Worm (Caenorhabditis elegans) whole organism, midembryonic: ENCODE data around the gene dnj-11.
"Not testable (repeated sequence)": the region's sequence is repeated elsewhere in the genome, so short reads cannot be mapped to it uniquely, and the experiment has no call there.

Source experiments
- T22C8.4 ChIP-seq: fragments of 200-800 bp; sonication (Bioruptor generic); IDR thresholded peaks from 2 replicates; pipeline ENCODE4 v1.3.6; 2022; ENCODE audit warnings: missing genetic modification characterization, missing compliant biosample characterization
- cog-1 ChIP-seq: sonication (generic microtip); optimal IDR thresholded peaks from 2 replicates; lab custom pipeline; 2016; ENCODE audit warnings: missing genetic modification characterization, missing compliant biosample characterization
- flt-1 ChIP-seq: fragments of 200-800 bp; sonication (Bioruptor generic); IDR thresholded peaks from 2 replicates; pipeline ENCODE4 v1.3.6; 2022; ENCODE audit warnings: missing genetic modification characterization, missing compliant biosample characterization
- klf-2 ChIP-seq: fragments of 200-800 bp; sonication (Bioruptor generic); conservative IDR thresholded peaks from 2 replicates; pipeline ENCODE4 v1.3.6; 2022; ENCODE audit warnings: missing genetic modification reagents, missing genetic modification characterization, missing compliant biosample characterization
- med-1 ChIP-seq: sonication (generic microtip); optimal IDR thresholded peaks from 2 replicates; lab custom pipeline; 2017; ENCODE audit warnings: missing genetic modification characterization, mild to moderate bottlenecking, missing compliant biosample characterization, antibody characterized with exemption, missing genetic modification reagents; ENCODE audit not compliant: insufficient read depth
- ref-1 ChIP-seq: fragments of 200-800 bp; sonication (Bioruptor generic); conservative IDR thresholded peaks from 2 replicates; pipeline ENCODE4 v1.3.6; 2022; ENCODE audit warnings: missing genetic modification reagents, missing genetic modification characterization, missing compliant biosample characterization
- tab-1 ChIP-seq: fragments of 200-800 bp; sonication (Bioruptor generic); IDR thresholded peaks from 2 replicates; pipeline ENCODE4 v1.3.6; 2022; ENCODE audit warnings: missing genetic modification characterization, missing compliant biosample characterization
- ztf-23 ChIP-seq: fragments of 200-800 bp; sonication (Bioruptor generic); IDR thresholded peaks from 2 replicates; pipeline ENCODE4 v1.3.6; 2022; ENCODE audit warnings: missing genetic modification reagents, missing genetic modification characterization, missing compliant biosample characterization
- ztf-29 ChIP-seq: fragments of 200-800 bp; sonication (Bioruptor generic); IDR thresholded peaks from 2 replicates; pipeline ENCODE4 v1.3.6; 2022; ENCODE audit warnings: missing genetic modification reagents, missing genetic modification characterization, missing compliant biosample characterization

The dnj-11 gene

ce11 chrIV:6581658-6582057, 4.0 kb upstream of the dnj-11 start:
- no peak for TF ChIP-seq ztf-29 (GFP tag; lab: Robert Waterston, UW)
- no peak for TF ChIP-seq tab-1
- TF ChIP-seq ztf-23 (GFP tag; lab: Robert Waterston, UW): no peak
- TF ChIP-seq klf-2 (GFP tag; lab: Robert Waterston, UW): no peak
- no peak for TF ChIP-seq cog-1 (tag; lab: Kevin White, UChicago)
- no peak for TF ChIP-seq flt-1 (GFP tag; lab: Robert Waterston, UW)
- TF ChIP-seq T22C8.4: no peak
- no peak for TF ChIP-seq med-1 (GFP tag; lab: Kevin White, UChicago)
- no peak for TF ChIP-seq ref-1

ce11 chrIV:6582604-6583003, 3.1 kb upstream of the dnj-11 start, which contains the start of gene odr-8:
odr-8 (minus strand) TSS chrIV:6582704.
- TF ChIP-seq med-1 (GFP tag; lab: Kevin White, UChicago) (no peak), klf-2 (GFP tag; lab: Robert Waterston, UW) (no peak), T22C8.4 (no peak), ztf-23 (GFP tag; lab: Robert Waterston, UW) (no peak), tab-1 (no peak), cog-1 (tag; lab: Kevin White, UChicago) (no peak), ztf-29 (GFP tag; lab: Robert Waterston, UW) (no peak), flt-1 (GFP tag; lab: Robert Waterston, UW) (no peak), ref-1 (no peak)

ce11 chrIV:6588080-6588613, 2.5 kb downstream of the dnj-11 start:
- TF ChIP-seq med-1 (GFP tag; lab: Kevin White, UChicago) (no peak), cog-1 (tag; lab: Kevin White, UChicago) (no peak), tab-1 (no peak), T22C8.4 (no peak), ztf-23 (GFP tag; lab: Robert Waterston, UW) (no peak), ref-1 (no peak), ztf-29 (GFP tag; lab: Robert Waterston, UW) (no peak), klf-2 (GFP tag; lab: Robert Waterston, UW) (no peak), flt-1 (GFP tag; lab: Robert Waterston, UW) (no peak)

DNA sequence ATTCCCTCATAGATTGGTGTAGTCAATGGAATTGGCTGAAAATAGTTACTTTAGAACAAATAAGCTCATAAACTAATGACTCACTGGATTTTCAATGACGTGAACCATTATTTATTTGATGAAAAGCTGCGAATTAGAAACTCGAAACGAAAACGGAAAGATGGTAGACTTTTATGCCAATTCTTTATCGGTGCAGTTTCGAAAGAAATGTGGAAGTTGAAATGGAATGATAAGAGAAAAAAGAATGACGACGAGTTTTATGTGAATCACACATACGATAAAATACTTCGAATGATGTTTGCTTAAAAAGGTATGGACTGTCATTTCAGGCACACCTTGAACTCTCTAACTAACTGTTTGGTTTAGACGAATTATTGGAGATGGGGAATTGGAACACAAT, 4.4 kb downstream of the dnj-11 start, which contains the start of the genes lec-11 and irld-7:
TSS of gene lec-11 (minus strand) at position 126 of the 400 bp plus-strand sequence.
TSS of gene irld-7 (plus strand) at position 332 of the 400 bp plus-strand sequence.
- TF ChIP-seq klf-2 (GFP tag; lab: Robert Waterston, UW) (no peak), flt-1 (GFP tag; lab: Robert Waterston, UW) (no peak), med-1 (GFP tag; lab: Kevin White, UChicago) (no peak), ztf-29 (GFP tag; lab: Robert Waterston, UW) (no peak), ztf-23 (GFP tag; lab: Robert Waterston, UW) (no peak), tab-1 (no peak), ref-1 (no peak), T22C8.4 (no peak), cog-1 (tag; lab: Kevin White, UChicago) (no peak)

DNA sequence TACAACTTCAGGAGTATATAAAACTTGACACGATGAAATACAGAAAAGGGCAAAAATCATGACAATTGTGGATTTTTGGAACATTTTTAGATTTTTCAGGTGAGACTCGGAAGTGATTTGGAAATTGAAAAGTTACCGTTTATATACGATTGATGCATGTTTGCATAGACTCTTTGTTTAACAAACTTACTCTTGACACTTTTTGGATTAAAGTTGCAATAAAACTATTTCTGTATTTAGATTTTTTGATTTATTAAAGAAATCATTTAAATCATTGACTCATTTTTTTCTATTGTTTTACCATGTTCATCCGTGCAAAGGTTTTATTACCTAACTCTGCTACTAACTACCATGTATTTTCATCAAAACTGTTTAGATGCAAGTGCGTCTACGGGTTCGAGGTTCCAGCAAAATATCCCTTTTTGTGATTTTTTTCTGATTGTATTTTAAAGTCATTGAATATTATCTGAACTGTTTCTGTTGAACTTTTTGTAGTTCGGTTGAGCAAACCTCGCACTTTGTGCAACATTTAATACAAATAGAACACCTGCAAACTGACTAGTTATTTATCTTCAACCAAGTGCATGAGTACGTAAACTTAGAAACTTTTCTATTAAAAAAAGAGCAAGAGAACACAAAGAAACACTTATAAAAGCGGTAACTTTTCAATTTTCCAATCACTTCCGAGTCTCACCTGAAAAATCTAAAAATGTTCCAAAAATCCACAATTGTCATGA, 5.5 kb downstream of the dnj-11 start, which contains the start of the genes nspb-1 and nspb-2:
TSS of gene nspb-1 (minus strand) at position 101 of the 737 bp plus-strand sequence.
TSS of gene nspb-2 (plus strand) at position 687 of the 737 bp plus-strand sequence.
- TF ChIP-seq tab-1, ref-1, T22C8.4: not testable (repeated sequence)

- not testable (repeated sequence) for TF ChIP-seq tab-1; med-1 (GFP tag; lab: Kevin White, UChicago); ztf-29 (GFP tag; lab: Robert Waterston, UW)
Observed at ce11 chrIV:6594871-6595270, 9.2 kb downstream of the dnj-11 start, which contains the start of gene nspb-3. nspb-3 (minus strand) TSS chrIV:6594971.

- TF ChIP-seq ztf-29 (GFP tag; lab: Robert Waterston, UW) (no peak), tab-1 (no peak), ref-1 (no peak), klf-2 (GFP tag; lab: Robert Waterston, UW) (no peak), med-1 (GFP tag; lab: Kevin White, UChicago) (no peak), flt-1 (GFP tag; lab: Robert Waterston, UW) (no peak), T22C8.4 (no peak), ztf-23 (GFP tag; lab: Robert Waterston, UW) (no peak), cog-1 (tag; lab: Kevin White, UChicago) (no peak)
Observed at ce11 chrIV:6595912-6596311, 10.2 kb downstream of the dnj-11 start, which contains the start of gene F38A5.22. F38A5.22 (minus strand) TSS chrIV:6595940.

DNA sequence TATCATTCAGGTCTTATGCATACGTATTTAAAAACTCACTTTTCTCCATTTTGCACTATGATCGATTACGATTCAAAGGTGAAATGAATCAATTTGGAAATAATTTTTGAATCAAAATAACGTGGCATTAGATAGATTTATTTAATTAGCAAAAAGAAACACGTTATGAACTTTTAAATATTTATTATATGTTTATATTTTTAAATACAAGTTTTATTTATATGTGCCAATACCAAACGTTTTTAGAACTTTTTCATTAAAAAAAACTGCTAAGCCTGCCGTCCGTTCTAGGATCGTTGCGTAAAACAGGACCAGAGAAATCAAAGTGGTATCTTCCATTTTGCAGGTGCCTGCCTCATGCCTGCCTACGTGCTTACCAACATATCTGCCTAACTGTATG, 11.6 kb downstream of the dnj-11 start, which contains the start of gene F38A5.6:
TSS of gene F38A5.6 (minus strand) at position 101 of the 400 bp plus-strand sequence.
- TF ChIP-seq T22C8.4: no peak
- TF ChIP-seq tab-1: no peak
- no peak for TF ChIP-seq ztf-29 (GFP tag; lab: Robert Waterston, UW)
- no peak for TF ChIP-seq ztf-23 (GFP tag; lab: Robert Waterston, UW)
- TF ChIP-seq med-1 (GFP tag; lab: Kevin White, UChicago): no peak
- TF ChIP-seq cog-1 (tag; lab: Kevin White, UChicago): no peak
- no peak for TF ChIP-seq flt-1 (GFP tag; lab: Robert Waterston, UW)
- no peak for TF ChIP-seq ref-1
- TF ChIP-seq klf-2 (GFP tag; lab: Robert Waterston, UW): no peak

ce11 chrIV:6597918-6598317, 12.2 kb downstream of the dnj-11 start, which contains the start of gene nspb-4:
nspb-4 (plus strand) TSS chrIV:6598218.
- TF ChIP-seq ztf-23 (GFP tag; lab: Robert Waterston, UW); med-1 (GFP tag; lab: Kevin White, UChicago); T22C8.4: not testable (repeated sequence)
